Fruit fly (Drosophila melanogaster) whole organism, embryonic: ENCODE results near the gene CG6230.
A peak's percentile ranks its signal among the peaks of the same experiment; 100 is the strongest.

Experiments
- Asciz ChIP-seq: fragments of 200-800 bp; sonication (Bioruptor generic); optimal IDR thresholded peaks from 2 replicates; lab custom pipeline; 2017; ENCODE audit warnings: missing biosample characterization, mild to moderate bottlenecking, missing genetic modification characterization, missing genetic modification reagents
- CG1024 ChIP-seq: fragments of 200-800 bp; sonication (Bioruptor generic); IDR thresholded peaks from 2 replicates; pipeline ENCODE4 v1.3.6; 2022; ENCODE audit warnings: missing biosample characterization, missing genetic modification characterization
- CG12659 ChIP-seq: fragments of 200-800 bp; sonication (Bioruptor generic); optimal IDR thresholded peaks from 3 replicates; lab custom pipeline; 2017; ENCODE audit warnings: mild to moderate bottlenecking, missing biosample characterization, missing genetic modification reagents, missing genetic modification characterization
- CG14860 ChIP-seq: fragments of 200-800 bp; sonication (Bioruptor generic); IDR thresholded peaks from 3 replicates; pipeline ENCODE4 v1.3.6; 2022; ENCODE audit warnings: missing biosample characterization, missing genetic modification characterization; ENCODE audit not compliant: partially characterized antibody
- CG14965 ChIP-seq: fragments of 200-800 bp; sonication (Bioruptor generic); optimal IDR thresholded peaks from 2 replicates; lab custom pipeline; 2016; ENCODE audit warnings: missing biosample characterization, missing genetic modification characterization, borderline replicate concordance
- CG16813 ChIP-seq: fragments of 200-800 bp; sonication (Bioruptor generic); IDR thresholded peaks from 3 replicates; pipeline ENCODE4 v1.3.6; 2022; ENCODE audit warnings: missing biosample characterization, missing genetic modification characterization; ENCODE audit not compliant: partially characterized antibody
- CG16815 ChIP-seq: fragments of 200-800 bp; sonication (Bioruptor generic); optimal IDR thresholded peaks from 3 replicates; lab custom pipeline; 2017; ENCODE audit warnings: missing biosample characterization, mild to moderate bottlenecking, missing genetic modification characterization
- CG2120 ChIP-seq: fragments of 200-800 bp; sonication (Bioruptor generic); optimal IDR thresholded peaks from 3 replicates; lab custom pipeline; 2016; ENCODE audit warnings: missing biosample characterization, missing genetic modification characterization
- CG32772 ChIP-seq: fragments of 200-800 bp; sonication (Bioruptor generic); IDR thresholded peaks from 2 replicates; pipeline ENCODE4 v1.3.6; 2022; ENCODE audit warnings: missing biosample characterization, missing genetic modification characterization
- CG34376 ChIP-seq: fragments of 200-800 bp; sonication (Bioruptor generic); optimal IDR thresholded peaks from 2 replicates; lab custom pipeline; 2018; ENCODE audit warnings: missing biosample characterization, mild to moderate bottlenecking, missing genetic modification characterization
- CG7928 ChIP-seq: fragments of 200-800 bp; sonication (Bioruptor generic); optimal IDR thresholded peaks from 2 replicates; lab custom pipeline; 2017; ENCODE audit warnings: missing biosample characterization, mild to moderate bottlenecking, missing genetic modification characterization
- CG8924 ChIP-seq: fragments of 200-800 bp; optimal IDR thresholded peaks from 3 replicates; lab custom pipeline; 2019; ENCODE audit warnings: missing biosample characterization, mild to moderate bottlenecking, missing genetic modification characterization, moderate library complexity
- D ChIP-seq, 2 experiments: fragments of 200-800 bp in 1 of 2; fragments of >200 bp in 1 of 2; sonication (Bioruptor generic) in 1 of 2; optimal IDR thresholded peaks; 2 replicates in 1 of 2; 3 replicates in 1 of 2; lab custom pipeline; 2017; ENCODE audit warnings: mild to moderate bottlenecking in 1 of 2, missing biosample characterization in 1 of 2, missing genetic modification characterization in 1 of 2, missing genetic modification reagents in 1 of 2
- D19A ChIP-seq: fragments of 200-800 bp; optimal IDR thresholded peaks from 3 replicates; lab custom pipeline; 2019; ENCODE audit warnings: missing biosample characterization, mild to moderate bottlenecking, missing genetic modification characterization, moderate library complexity
- Ets65A ChIP-seq: fragments of 200-800 bp; sonication (Bioruptor generic); peaks from one replicate; lab custom pipeline; 2016; ENCODE audit warnings: missing biosample characterization, missing genetic modification characterization
- Fer1 ChIP-seq: fragments of 200-800 bp; sonication (Bioruptor generic); optimal IDR thresholded peaks from 2 replicates; lab custom pipeline; 2017; ENCODE audit warnings: missing biosample characterization, mild to moderate bottlenecking, missing genetic modification characterization
- MTF-1 ChIP-seq: fragments of 200-800 bp; sonication (Bioruptor generic); optimal IDR thresholded peaks from 2 replicates; lab custom pipeline; 2018; ENCODE audit warnings: missing biosample characterization, mild to moderate bottlenecking, missing genetic modification characterization, borderline replicate concordance
- Med ChIP-seq: fragments of 200-800 bp; sonication (Bioruptor generic); peaks from one replicate; lab custom pipeline; 2016; ENCODE audit warnings: missing biosample characterization, missing genetic modification characterization, mild to moderate bottlenecking, inconsistent platforms, moderate library complexity
- NC2α ChIP-seq: fragments of 200-800 bp; sonication (Bioruptor generic); optimal IDR thresholded peaks from 2 replicates; lab custom pipeline; 2016; ENCODE audit warnings: missing biosample characterization, missing genetic modification characterization
- Nf-YB ChIP-seq: fragments of 200-800 bp; sonication (Bioruptor generic); optimal IDR thresholded peaks from 3 replicates; lab custom pipeline; 2019; ENCODE audit warnings: missing biosample characterization, mild to moderate bottlenecking, missing genetic modification characterization, moderate library complexity
- Trl ChIP-seq, 3 experiments: fragments of >200 bp in 2 of 3; fragments of 200-800 bp in 1 of 3; sonication (Bioruptor generic) in 1 of 3; optimal IDR thresholded peaks; 2 replicates in 1 of 3; 3 replicates in 2 of 3; lab custom pipeline; 2016 to 2017; ENCODE audit warnings: missing biosample characterization in 1 of 3, missing genetic modification characterization in 1 of 3
- bbx ChIP-seq: fragments of 200-800 bp; sonication (Bioruptor generic); IDR thresholded peaks from 2 replicates; pipeline ENCODE4 v1.3.6; 2022; ENCODE audit warnings: missing biosample characterization, missing genetic modification characterization; ENCODE audit not compliant: partially characterized antibody
- bigmax ChIP-seq: fragments of 200-800 bp; sonication (Bioruptor generic); optimal IDR thresholded peaks from 2 replicates; lab custom pipeline; 2018; ENCODE audit warnings: missing biosample characterization, mild to moderate bottlenecking, missing genetic modification characterization
- bowl ChIP-seq: fragments of 200-800 bp; sonication (Bioruptor generic); IDR thresholded peaks from 2 replicates; pipeline ENCODE4 v1.3.6; 2022; ENCODE audit warnings: missing biosample characterization, missing genetic modification characterization
- bsh ChIP-seq, 2 experiments: fragments of 200-800 bp; sonication (Bioruptor generic); optimal IDR thresholded peaks; 2 replicates each; lab custom pipeline; 2017 to 2018; ENCODE audit warnings: mild to moderate bottlenecking in 2 of 2, missing biosample characterization in 2 of 2, missing genetic modification characterization in 2 of 2, moderate library complexity in 1 of 2
- ftz-f1 ChIP-seq: fragments of 200-800 bp; sonication (Bioruptor generic); optimal IDR thresholded peaks from 2 replicates; lab custom pipeline; 2016; ENCODE audit warnings: missing biosample characterization, missing genetic modification characterization
- lola ChIP-seq, 3 experiments: fragments of >200 bp in 2 of 3; fragments of 200-800 bp in 1 of 3; sonication (Bioruptor generic) in 1 of 3; optimal IDR thresholded peaks; 2 replicates each; lab custom pipeline; 2017 to 2019; ENCODE audit warnings: missing biosample characterization in 3 of 3, missing genetic modification characterization in 3 of 3, mild to moderate bottlenecking in 1 of 3, moderate library complexity in 1 of 3
- nau ChIP-seq: fragments of 200-800 bp; sonication (Bioruptor generic); optimal IDR thresholded peaks from 3 replicates; lab custom pipeline; 2017; ENCODE audit warnings: missing biosample characterization, mild to moderate bottlenecking, missing genetic modification characterization, missing genetic modification reagents
- nom ChIP-seq: fragments of 200-800 bp; sonication (Bioruptor generic); optimal IDR thresholded peaks from 2 replicates; lab custom pipeline; 2017; ENCODE audit warnings: missing biosample characterization, missing genetic modification characterization, mild to moderate bottlenecking, moderate library complexity, missing genetic modification reagents
- onecut ChIP-seq: fragments of 200-800 bp; sonication (Bioruptor generic); IDR thresholded peaks from 2 replicates; pipeline ENCODE4 v1.3.6; 2022; ENCODE audit warnings: missing biosample characterization, missing genetic modification characterization
- row ChIP-seq: fragments of 200-800 bp; sonication (Bioruptor generic); IDR thresholded peaks from 3 replicates; pipeline ENCODE4 v1.3.6; 2022; ENCODE audit warnings: missing biosample characterization, missing genetic modification characterization
- schlank ChIP-seq: fragments of 200-800 bp; sonication (Bioruptor generic); optimal IDR thresholded peaks from 2 replicates; lab custom pipeline; 2018; ENCODE audit warnings: missing biosample characterization, mild to moderate bottlenecking, missing genetic modification characterization
- sd ChIP-seq: fragments of 200-800 bp; sonication (Bioruptor generic); optimal IDR thresholded peaks from 3 replicates; lab custom pipeline; 2018; ENCODE audit warnings: missing biosample characterization, mild to moderate bottlenecking, missing genetic modification characterization, moderate library complexity
- sna ChIP-seq: fragments of 200-800 bp; sonication (Bioruptor generic); IDR thresholded peaks from 2 replicates; pipeline ENCODE4 v1.3.6; 2022; ENCODE audit warnings: missing biosample characterization, missing genetic modification characterization; ENCODE audit not compliant: partially characterized antibody
- yki ChIP-seq: fragments of >200 bp; optimal IDR thresholded peaks from 3 replicates; lab custom pipeline; 2018

The CG6230 gene

DNA sequence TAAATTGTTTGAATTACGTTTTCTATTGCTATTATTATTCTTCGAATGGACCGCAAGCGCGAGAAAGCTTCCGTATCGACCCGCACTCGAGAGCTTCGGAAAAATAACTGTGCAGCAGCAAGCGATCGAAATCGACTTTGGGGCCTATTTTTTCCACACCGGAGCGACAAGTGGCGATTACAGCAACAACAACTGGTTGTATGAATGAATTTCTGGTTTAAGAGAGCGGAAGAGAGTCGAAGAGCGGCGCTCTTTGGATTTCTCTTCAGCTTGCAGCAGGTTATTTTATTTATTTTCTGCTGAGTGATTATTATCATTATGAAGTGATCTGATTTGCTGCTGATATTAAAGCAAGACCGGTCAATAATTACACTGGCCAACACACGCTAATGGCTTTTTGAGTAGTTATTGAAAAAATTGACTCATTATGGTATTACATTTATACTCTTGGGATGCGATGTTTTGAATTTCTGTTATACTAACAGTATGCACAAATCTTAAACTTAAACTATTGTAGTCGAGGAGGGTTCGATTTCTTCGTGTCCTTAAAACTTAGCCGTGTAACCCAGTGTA lies 53.1 kb downstream of the CG6230 start, which contains the start of gene Samuel (continued):
- TF ChIP-seq CG16813, result no peak
- TF ChIP-seq Trl (optimal IDR thresholded peaks at IDR 0.05; lab: Kevin White, UChicago), result peak; percentile 91 to 93
- peak; percentile 20 for TF ChIP-seq Trl (GFP tag; optimal IDR thresholded peaks at IDR 0.05; lab: Kevin White, UChicago)
- no peak for TF ChIP-seq NC2α (GFP tag; lab: Kevin White, UChicago)
- TF ChIP-seq CG12659 (GFP tag; lab: Kevin White, UChicago), result peak; percentile 16
- peak; percentile 39 for TF ChIP-seq yki (lab: Kevin White, UChicago)
- TF ChIP-seq CG32772 (GFP tag; lab: Robert Waterston, UW), result no peak
- TF ChIP-seq Fer1, result no peak
- TF ChIP-seq CG8924 (tag; lab: Kevin White, UChicago), result no peak
- TF ChIP-seq row (GFP tag; lab: Robert Waterston, UW), result no peak
- TF ChIP-seq D (optimal IDR thresholded peaks at IDR 0.05; lab: Kevin White, UChicago), result no peak
- TF ChIP-seq D (GFP tag; optimal IDR thresholded peaks at IDR 0.05; lab: Kevin White, UChicago), result no peak
- peak; percentile 4 for TF ChIP-seq CG34376 (GFP tag; lab: Kevin White, UChicago)
- no peak for TF ChIP-seq schlank (tag; lab: Kevin White, UChicago)
- TF ChIP-seq bigmax (GFP tag; lab: Kevin White, UChicago), result peak; percentile 23
- TF ChIP-seq bsh (GFP tag; optimal IDR thresholded peaks at IDR 0.05; lab: Kevin White, UChicago), result peak in 1 of 2 experiments; percentile 34
- TF ChIP-seq sna, result 0 out of 2 replicates have a peak, but pooled peaks have one; percentile 26
- TF ChIP-seq CG14965 (GFP tag; lab: Kevin White, UChicago), result no peak
- TF ChIP-seq sd (tag; lab: Kevin White, UChicago), result peak; percentile 42
- TF ChIP-seq MTF-1 (GFP tag; lab: Kevin White, UChicago), result no peak
- TF ChIP-seq bowl (GFP tag; lab: Robert Waterston, UW), result no peak
- TF ChIP-seq CG1024 (GFP tag; lab: Robert Waterston, UW), result no peak
- TF ChIP-seq onecut (GFP tag; lab: Robert Waterston, UW), result peak; percentile 50
- TF ChIP-seq CG7928 (GFP tag; lab: Kevin White, UChicago), result no peak
- peak; percentile 13 for TF ChIP-seq CG2120 (GFP tag; lab: Kevin White, UChicago)
- TF ChIP-seq Asciz (GFP tag; lab: Kevin White, UChicago), result no peak
- TF ChIP-seq CG14860 (GFP tag; lab: Robert Waterston, UW), result no peak
- TF ChIP-seq bbx (GFP tag; lab: Robert Waterston, UW), result peak; percentile 32; the same call in 1 of the 2 replicates
- TF ChIP-seq nom (GFP tag; lab: Kevin White, UChicago), result peak; percentile 77
- TF ChIP-seq CG16815 (GFP tag; lab: Kevin White, UChicago), result no peak
- TF ChIP-seq D19A (tag; lab: Kevin White, UChicago), result peak; percentile 20
- TF ChIP-seq Ets65A (GFP tag; lab: Kevin White, UChicago), result no peak
- peak; percentile 21 for TF ChIP-seq ftz-f1
- peak; percentile 72 for TF ChIP-seq Med (GFP tag; lab: Kevin White, UChicago)
- peak; percentile 73 for TF ChIP-seq Nf-YB (GFP tag; lab: Kevin White, UChicago)
- no peak for TF ChIP-seq nau (GFP tag; lab: Kevin White, UChicago)
- TF ChIP-seq lola (GFP tag; optimal IDR thresholded peaks at IDR 0.05; lab: Kevin White, UChicago), result no peak
